Fruit fly (Drosophila melanogaster) whole organism, embryonic: ENCODE data around the gene CG5188.

ENCODE experiments used
- CG10979 ChIP-seq: fragments of 200-800 bp; sonication (Bioruptor generic); optimal IDR thresholded peaks from 2 replicates; lab custom pipeline; 2018; ENCODE audit warnings: missing biosample characterization, mild to moderate bottlenecking, missing genetic modification characterization, moderate library complexity
- CG11247 ChIP-seq: fragments of 200-800 bp; sonication (Bioruptor generic); IDR thresholded peaks from 2 replicates; pipeline ENCODE4 v1.3.6; 2022; ENCODE audit warnings: missing biosample characterization, missing genetic modification characterization
- CG11696 ChIP-seq: fragments of 200-800 bp; sonication (Bioruptor generic); IDR thresholded peaks from 2 replicates; pipeline ENCODE4 v1.3.6; 2022; ENCODE audit warnings: missing biosample characterization, missing genetic modification characterization
- CG11723 ChIP-seq: fragments of 200-800 bp; sonication (Bioruptor generic); optimal IDR thresholded peaks from 2 replicates; lab custom pipeline; 2017; ENCODE audit warnings: missing biosample characterization, mild to moderate bottlenecking, missing genetic modification characterization
- CG12299 ChIP-seq: fragments of 200-800 bp; sonication (Bioruptor generic); optimal IDR thresholded peaks from 2 replicates; lab custom pipeline; 2018; ENCODE audit warnings: missing biosample characterization, mild to moderate bottlenecking, missing genetic modification characterization
- CG12659 ChIP-seq: fragments of 200-800 bp; sonication (Bioruptor generic); optimal IDR thresholded peaks from 3 replicates; lab custom pipeline; 2017; ENCODE audit warnings: mild to moderate bottlenecking, missing biosample characterization, missing genetic modification reagents, missing genetic modification characterization
- CG12942 ChIP-seq: fragments of 200-800 bp; sonication (Bioruptor generic); optimal IDR thresholded peaks from 3 replicates; lab custom pipeline; 2016; ENCODE audit warnings: missing biosample characterization, missing genetic modification characterization
- CG13775 ChIP-seq: fragments of 200-800 bp; sonication (Bioruptor generic); optimal IDR thresholded peaks from 3 replicates; lab custom pipeline; 2017; ENCODE audit warnings: missing biosample characterization, mild to moderate bottlenecking, missing genetic modification characterization
- CG13894 ChIP-seq: fragments of 200-800 bp; sonication (Bioruptor generic); optimal IDR thresholded peaks from 3 replicates; lab custom pipeline; 2018; ENCODE audit warnings: missing biosample characterization, mild to moderate bottlenecking, missing genetic modification characterization, moderate library complexity
- CG14860 ChIP-seq: fragments of 200-800 bp; sonication (Bioruptor generic); IDR thresholded peaks from 3 replicates; pipeline ENCODE4 v1.3.6; 2022; ENCODE audit warnings: missing biosample characterization, missing genetic modification characterization; ENCODE audit not compliant: partially characterized antibody
- CG15011 ChIP-seq: fragments of 200-800 bp; sonication (Bioruptor generic); optimal IDR thresholded peaks from 3 replicates; lab custom pipeline; 2018; ENCODE audit warnings: missing biosample characterization, mild to moderate bottlenecking, missing genetic modification characterization
- CG15696 ChIP-seq: fragments of 200-800 bp; sonication (Bioruptor generic); optimal IDR thresholded peaks from 2 replicates; lab custom pipeline; 2019; ENCODE audit warnings: missing biosample characterization, mild to moderate bottlenecking, missing genetic modification characterization, moderate library complexity
- CG17359 ChIP-seq: fragments of 200-800 bp; sonication (Bioruptor generic); optimal IDR thresholded peaks from 3 replicates; lab custom pipeline; 2018; ENCODE audit warnings: missing biosample characterization, mild to moderate bottlenecking, missing genetic modification characterization, moderate library complexity
- CG1832 ChIP-seq: fragments of 200-800 bp; sonication (Bioruptor generic); optimal IDR thresholded peaks from 2 replicates; lab custom pipeline; 2017; ENCODE audit warnings: missing biosample characterization, mild to moderate bottlenecking, missing genetic modification characterization, inconsistent platforms
- CG18476 ChIP-seq: fragments of 200-800 bp; sonication (Bioruptor generic); optimal IDR thresholded peaks from 2 replicates; lab custom pipeline; 2016; ENCODE audit warnings: missing biosample characterization, mild to moderate bottlenecking, missing genetic modification characterization
- CG3281 ChIP-seq: fragments of 200-800 bp; sonication (Bioruptor generic); optimal IDR thresholded peaks from 3 replicates; lab custom pipeline; 2017; ENCODE audit warnings: missing biosample characterization, mild to moderate bottlenecking, missing genetic modification characterization
- CG3847 ChIP-seq: fragments of 200-800 bp; sonication (Bioruptor generic); IDR thresholded peaks from 2 replicates; pipeline ENCODE4 v1.3.6; 2022; ENCODE audit warnings: missing biosample characterization, missing genetic modification characterization
- CG4328 ChIP-seq: fragments of 200-800 bp; sonication (Bioruptor generic); optimal IDR thresholded peaks from 3 replicates; lab custom pipeline; 2017; ENCODE audit warnings: missing biosample characterization, missing genetic modification reagents, missing genetic modification characterization
- CG7271 ChIP-seq: fragments of 200-800 bp; sonication (Bioruptor generic); optimal IDR thresholded peaks from 2 replicates; lab custom pipeline; 2018; ENCODE audit warnings: missing biosample characterization, mild to moderate bottlenecking, missing genetic modification characterization, moderate library complexity
- CG7745 ChIP-seq: fragments of 200-800 bp; sonication (Bioruptor generic); optimal IDR thresholded peaks from 2 replicates; lab custom pipeline; 2018; ENCODE audit warnings: missing biosample characterization, mild to moderate bottlenecking, missing genetic modification characterization, moderate library complexity
- CG8478 ChIP-seq: fragments of >200 bp; optimal IDR thresholded peaks from 2 replicates; lab custom pipeline; 2018
- CG8765 ChIP-seq: fragments of 200-800 bp; sonication (Bioruptor generic); IDR thresholded peaks from 2 replicates; pipeline ENCODE4 v1.3.6; 2022; ENCODE audit warnings: missing biosample characterization, missing genetic modification characterization
- CoRest ChIP-seq: fragments of 200-800 bp; sonication (Bioruptor generic); optimal IDR thresholded peaks from 3 replicates; lab custom pipeline; 2018; ENCODE audit warnings: missing biosample characterization, mild to moderate bottlenecking, missing genetic modification characterization, moderate library complexity
- Dref ChIP-seq: fragments of 200-800 bp; sonication (Bioruptor generic); IDR thresholded peaks from 2 replicates; pipeline ENCODE4 v1.3.6; 2022; ENCODE audit warnings: missing biosample characterization, missing genetic modification characterization
- ERR ChIP-seq: fragments of 200-800 bp; sonication (Bioruptor generic); optimal IDR thresholded peaks from 2 replicates; lab custom pipeline; 2016; ENCODE audit warnings: missing biosample characterization, missing genetic modification characterization
- Gug ChIP-seq: fragments of 200-800 bp; sonication (Bioruptor generic); IDR thresholded peaks from 4 replicates; pipeline ENCODE4 v1.3.6; 2022; ENCODE audit warnings: missing biosample characterization, missing genetic modification characterization
- Hr3 ChIP-seq: fragments of 200-800 bp; sonication (Bioruptor generic); optimal IDR thresholded peaks from 3 replicates; lab custom pipeline; 2016; ENCODE audit warnings: missing biosample characterization, missing genetic modification characterization
- Lhr ChIP-seq: fragments of 200-800 bp; sonication (Bioruptor generic); optimal IDR thresholded peaks from 3 replicates; lab custom pipeline; 2017; ENCODE audit warnings: mild to moderate bottlenecking, missing biosample characterization, missing genetic modification reagents, missing genetic modification characterization
- MESR4 ChIP-seq: fragments of 200-800 bp; sonication (Bioruptor generic); optimal IDR thresholded peaks from 2 replicates; lab custom pipeline; 2018; ENCODE audit warnings: missing biosample characterization, mild to moderate bottlenecking, missing genetic modification characterization, moderate library complexity
- Max ChIP-seq: fragments of 200-800 bp; sonication (Bioruptor generic); optimal IDR thresholded peaks from 2 replicates; lab custom pipeline; 2016; ENCODE audit warnings: missing biosample characterization, mild to moderate bottlenecking, missing genetic modification characterization
- NfI ChIP-seq: fragments of 200-800 bp; sonication (Bioruptor generic); optimal IDR thresholded peaks from 3 replicates; lab custom pipeline; 2018; ENCODE audit warnings: missing biosample characterization, mild to moderate bottlenecking, missing genetic modification characterization, moderate library complexity
- PHDP ChIP-seq: fragments of 200-800 bp; sonication (Bioruptor generic); optimal IDR thresholded peaks from 3 replicates; lab custom pipeline; 2018; ENCODE audit warnings: missing biosample characterization, mild to moderate bottlenecking, missing genetic modification characterization, moderate library complexity
- Pdp1 ChIP-seq, 2 experiments: fragments of 200-800 bp; sonication (Bioruptor generic); optimal IDR thresholded peaks; 3 replicates each; lab custom pipeline; 2016; ENCODE audit warnings: missing biosample characterization in 2 of 2, missing genetic modification characterization in 2 of 2, mild to moderate bottlenecking in 1 of 2, moderate library complexity in 1 of 2
- Rfx ChIP-seq: fragments of 200-800 bp; sonication (Bioruptor generic); IDR thresholded peaks from 2 replicates; pipeline ENCODE4 v1.3.6; 2022; ENCODE audit warnings: missing biosample characterization, missing genetic modification characterization
- Sry-δ ChIP-seq: fragments of 200-800 bp; sonication (Bioruptor generic); optimal IDR thresholded peaks from 2 replicates; lab custom pipeline; 2016; ENCODE audit warnings: missing biosample characterization, missing genetic modification characterization
- caup ChIP-seq: fragments of 200-800 bp; sonication (Bioruptor generic); optimal IDR thresholded peaks from 3 replicates; lab custom pipeline; 2017; ENCODE audit warnings: missing biosample characterization, mild to moderate bottlenecking, missing genetic modification characterization, moderate library complexity; ENCODE audit not compliant: severe bottlenecking
- hb ChIP-seq: fragments of 200-800 bp; sonication (Bioruptor generic); IDR thresholded peaks from 3 replicates; pipeline ENCODE4 v1.3.6; 2022; ENCODE audit warnings: missing biosample characterization, missing genetic modification characterization; ENCODE audit not compliant: partially characterized antibody
- her ChIP-seq: fragments of 200-800 bp; sonication (Bioruptor generic); optimal IDR thresholded peaks from 2 replicates; lab custom pipeline; 2016; ENCODE audit warnings: missing biosample characterization, missing genetic modification characterization
- ken ChIP-seq: fragments of 200-800 bp; sonication (Bioruptor generic); IDR thresholded peaks from 3 replicates; pipeline ENCODE4 v1.3.6; 2022; ENCODE audit warnings: missing biosample characterization, missing genetic modification characterization
- maf-S ChIP-seq: fragments of 200-800 bp; sonication (Bioruptor generic); optimal IDR thresholded peaks from 2 replicates; lab custom pipeline; 2016; ENCODE audit warnings: missing biosample characterization, missing genetic modification characterization
- nmo ChIP-seq: fragments of 200-800 bp; sonication (Bioruptor generic); optimal IDR thresholded peaks from 2 replicates; lab custom pipeline; 2018; ENCODE audit warnings: missing biosample characterization, mild to moderate bottlenecking, missing genetic modification characterization, moderate library complexity
- pho ChIP-seq: fragments of 200-800 bp; sonication (Bioruptor generic); optimal IDR thresholded peaks from 2 replicates; lab custom pipeline; 2016; ENCODE audit warnings: missing biosample characterization, missing genetic modification characterization
- phol ChIP-seq: fragments of 200-800 bp; sonication (Bioruptor generic); optimal IDR thresholded peaks from 3 replicates; lab custom pipeline; 2018; ENCODE audit warnings: missing biosample characterization, mild to moderate bottlenecking, missing genetic modification characterization, moderate library complexity
- row ChIP-seq: fragments of 200-800 bp; sonication (Bioruptor generic); IDR thresholded peaks from 3 replicates; pipeline ENCODE4 v1.3.6; 2022; ENCODE audit warnings: missing biosample characterization, missing genetic modification characterization
- sd ChIP-seq: fragments of 200-800 bp; sonication (Bioruptor generic); optimal IDR thresholded peaks from 3 replicates; lab custom pipeline; 2018; ENCODE audit warnings: missing biosample characterization, mild to moderate bottlenecking, missing genetic modification characterization, moderate library complexity
- sqz ChIP-seq: fragments of 200-800 bp; sonication (Bioruptor generic); optimal IDR thresholded peaks from 3 replicates; lab custom pipeline; 2018; ENCODE audit warnings: missing biosample characterization, mild to moderate bottlenecking, missing genetic modification characterization
- sug ChIP-seq: fragments of 200-800 bp; optimal IDR thresholded peaks from 2 replicates; lab custom pipeline; 2019; ENCODE audit warnings: missing biosample characterization, mild to moderate bottlenecking, missing genetic modification characterization, moderate library complexity
- tgo ChIP-seq: fragments of 200-800 bp; sonication (Bioruptor generic); IDR thresholded peaks from 3 replicates; pipeline ENCODE4 v1.3.6; 2022; ENCODE audit warnings: missing biosample characterization, missing genetic modification characterization
- wor ChIP-seq: fragments of 200-800 bp; sonication (Bioruptor generic); IDR thresholded peaks from 2 replicates; pipeline ENCODE4 v1.3.6; 2022; ENCODE audit warnings: missing biosample characterization, missing genetic modification characterization

CG5188 gene

DNA sequence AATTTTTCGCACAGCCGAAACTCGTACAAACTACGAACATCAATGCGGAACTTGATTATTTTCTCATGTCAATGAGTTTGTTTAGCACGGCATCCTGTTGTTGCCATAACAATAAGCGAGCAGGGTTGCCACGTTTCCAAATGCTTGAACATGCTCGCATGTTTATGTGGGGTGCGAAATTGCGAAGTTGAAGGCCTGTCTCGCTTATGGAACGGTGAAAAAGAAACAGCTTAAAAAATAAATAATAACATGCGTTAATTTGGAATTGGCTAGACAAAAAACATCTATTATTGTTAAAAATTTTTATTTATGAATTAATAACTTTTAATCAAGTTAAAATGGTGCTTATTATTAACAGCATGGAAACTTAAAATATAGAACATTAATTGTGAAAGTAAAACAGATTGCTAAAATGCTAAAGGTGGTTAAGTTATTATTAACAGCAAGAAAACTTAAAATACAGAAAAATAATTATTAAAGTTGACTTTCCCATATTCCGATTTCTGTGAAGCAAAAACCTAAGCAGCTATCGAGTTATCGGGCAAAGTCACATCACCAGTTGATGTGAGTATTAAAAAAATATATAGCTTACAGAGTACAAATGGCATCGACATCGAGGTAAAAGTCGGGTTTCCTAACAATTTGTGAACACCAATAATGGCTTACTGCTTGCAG, 2.3 kb downstream of the CG5188 start, which contains the start of the genes Bug22 and TfIIB (continued):
- peak; percentile 44 for TF ChIP-seq CG4328 (GFP tag; lab: Kevin White, UChicago)
- peak; percentile 74 for TF ChIP-seq tgo (GFP tag; lab: Robert Waterston, UW)
- TF ChIP-seq her, result peak; percentile 25
- no peak for TF ChIP-seq CG13894
- TF ChIP-seq CG11247 (GFP tag; lab: Robert Waterston, UW), result peak; percentile 58; the same call in 1 of the 2 replicates
- peak; percentile 65; the same call in 2 of the 4 replicates for TF ChIP-seq Gug (GFP tag; lab: Robert Waterston, UW)
- peak; percentile 82 for TF ChIP-seq NfI
- peak; percentile 42 for TF ChIP-seq CG10979
- TF ChIP-seq MESR4 (GFP tag; lab: Kevin White, UChicago), result peak; percentile 45
- TF ChIP-seq ERR (GFP tag; lab: Kevin White, UChicago), result peak; percentile 35
- no peak for TF ChIP-seq CG8765
- peak; percentile 71 for TF ChIP-seq CG12942 (GFP tag; lab: Kevin White, UChicago)
- TF ChIP-seq pho (GFP tag; lab: Kevin White, UChicago), result peak; percentile 69
- TF ChIP-seq CG7745, result no peak
- TF ChIP-seq Dref (GFP tag; lab: Robert Waterston, UW), result peak; percentile 67
- peak; percentile 77 for TF ChIP-seq nmo (GFP tag; lab: Kevin White, UChicago)
- TF ChIP-seq phol (tag; lab: Kevin White, UChicago), result peak; percentile 74
- TF ChIP-seq Rfx (GFP tag; lab: Robert Waterston, UW), result peak; percentile 91
- peak; percentile 77 for TF ChIP-seq CG13775
- peak; percentile 56 for TF ChIP-seq CG15696
- peak; percentile 74 for TF ChIP-seq Sry-δ (GFP tag; lab: Kevin White, UChicago)
- TF ChIP-seq CG11723 (GFP tag; lab: Kevin White, UChicago), result peak; percentile 94
- TF ChIP-seq caup (GFP tag; lab: Kevin White, UChicago), result no peak
- no peak for TF ChIP-seq CG8478 (lab: Kevin White, UChicago)
- TF ChIP-seq CG3847 (GFP tag; lab: Robert Waterston, UW), result peak; percentile 73
- TF ChIP-seq PHDP, result peak; percentile 73
- TF ChIP-seq row (GFP tag; lab: Robert Waterston, UW), result peak; percentile 91
- peak; percentile 6 for TF ChIP-seq CG7271 (tag; lab: Kevin White, UChicago)
- TF ChIP-seq CG14860 (GFP tag; lab: Robert Waterston, UW), result 0 out of 3 replicates have a peak, but pooled peaks have one; percentile 49
- TF ChIP-seq CoRest (tag; lab: Kevin White, UChicago), result peak; percentile 76
- TF ChIP-seq maf-S (GFP tag; lab: Kevin White, UChicago), result peak; percentile 62
- TF ChIP-seq sd (tag; lab: Kevin White, UChicago), result no peak
- peak; percentile 65 for TF ChIP-seq CG3281 (GFP tag; lab: Kevin White, UChicago)
- TF ChIP-seq CG17359, result peak; percentile 68
- TF ChIP-seq hb, result no peak
- TF ChIP-seq CG18476, result peak; percentile 57
- peak; percentile 85 for TF ChIP-seq Max (GFP tag; lab: Kevin White, UChicago)
- TF ChIP-seq ken (GFP tag; lab: Robert Waterston, UW), result peak; percentile 70; the same call in 2 of the 3 replicates
- peak; percentile 73 for TF ChIP-seq Hr3 (GFP tag; lab: Kevin White, UChicago)
- peak; percentile 75 for TF ChIP-seq sug
- peak; percentile 76 for TF ChIP-seq sqz (GFP tag; lab: Kevin White, UChicago)
- TF ChIP-seq CG1832 (GFP tag; lab: Kevin White, UChicago), result no peak
- TF ChIP-seq CG12299, result peak; percentile 28
- peak; percentile 83 for TF ChIP-seq CG12659 (GFP tag; lab: Kevin White, UChicago)
- TF ChIP-seq Lhr (GFP tag; lab: Kevin White, UChicago), result peak; percentile 26
- no peak for TF ChIP-seq CG11696 (GFP tag; lab: Robert Waterston, UW)
- TF ChIP-seq CG15011 (GFP tag; lab: Kevin White, UChicago), result no peak
- TF ChIP-seq Pdp1 (GFP tag; optimal IDR thresholded peaks at IDR 0.05; lab: Kevin White, UChicago), result peak; percentile 57 to 93
- no peak for TF ChIP-seq wor
